Fruit fly (Drosophila melanogaster): ENCODE measurements around the gene CG32264.

Gene CG32264

DNA sequence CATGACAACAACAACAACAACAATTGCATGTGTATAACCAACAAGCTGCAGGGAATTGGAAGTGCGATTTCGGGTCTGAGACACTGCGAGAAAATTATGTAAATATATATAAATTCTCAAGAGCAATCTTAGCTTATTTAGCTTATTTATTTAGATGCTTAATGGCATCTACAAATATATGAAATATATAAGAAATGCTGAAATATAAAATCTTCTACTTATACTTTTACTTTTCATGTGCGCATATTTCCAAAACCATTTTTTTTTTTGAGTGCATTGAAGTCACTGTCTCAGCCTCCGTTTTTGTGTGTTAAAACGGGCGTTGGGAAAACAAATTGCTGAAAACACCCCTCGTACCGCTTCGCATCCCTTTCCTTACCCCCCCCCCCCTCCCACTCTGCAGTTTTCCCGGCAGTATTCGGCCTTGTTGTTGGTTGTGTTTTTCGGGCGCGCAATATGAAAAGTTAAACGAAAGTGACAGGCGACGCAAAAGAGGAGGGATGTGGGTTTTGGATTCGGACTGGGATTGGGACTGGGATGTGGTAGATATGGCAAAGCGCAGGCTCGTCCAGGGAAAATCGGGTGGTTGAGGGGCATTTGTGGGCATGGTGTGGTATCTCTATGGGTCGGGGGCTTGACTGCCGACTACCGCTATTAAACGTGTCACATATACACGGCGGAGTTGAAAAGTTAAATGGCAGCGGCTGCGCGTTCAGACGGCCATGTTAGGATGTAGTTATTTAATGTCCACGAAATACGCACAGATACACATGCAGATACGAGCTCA is 49.1 kb upstream of the CG32264 start (continued):
- TF ChIP-seq Nf-YB (GFP tag; optimal IDR thresholded peaks at IDR 0.05) (peak; percentile 82), CG7357 (GFP tag; IDR thresholded peaks at IDR 0.05) (peak; percentile 35; the same call in 1 of the 3 replicates), CG10462 (GFP tag; optimal IDR thresholded peaks at IDR 0.05) (peak; percentile 10), CG16815 (GFP tag; optimal IDR thresholded peaks at IDR 0.05) (peak; percentile 55), CG15696 (tag; optimal IDR thresholded peaks at IDR 0.05) (peak; percentile 73), ftz-f1 (GFP tag; optimal IDR thresholded peaks at IDR 0.05) (no peak), CG13894 (tag; optimal IDR thresholded peaks at IDR 0.05) (peak; percentile 69), tin (GFP tag; optimal IDR thresholded peaks at IDR 0.05) (peak; percentile 33), CG10431 (GFP tag; optimal IDR thresholded peaks at IDR 0.05) (peak; percentile 13)

DNA sequence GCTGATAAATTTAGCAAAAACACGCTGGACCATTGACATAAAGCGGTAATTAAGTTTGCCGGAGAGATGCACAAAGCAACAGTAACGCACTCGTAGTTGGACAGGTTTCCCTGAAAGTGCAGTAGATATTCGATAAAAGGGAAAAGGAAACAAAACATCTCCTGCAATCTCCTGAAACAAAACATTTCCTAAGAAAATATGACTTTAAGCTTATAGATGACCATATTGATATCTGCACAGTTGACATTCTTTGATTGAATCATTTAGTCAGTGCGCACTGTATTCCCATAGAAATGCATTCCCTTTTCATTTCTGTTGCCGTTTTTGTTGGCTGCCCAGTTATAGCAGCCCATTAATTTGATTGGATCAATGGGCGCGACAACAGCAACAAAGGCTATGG is 46.6 kb upstream of the CG32264 start:
- TF ChIP-seq HLH4C (GFP tag; IDR thresholded peaks at IDR 0.05; ENCODE audit: partially characterized antibody): no peak
- TF ChIP-seq HLH54F (GFP tag; optimal IDR thresholded peaks at IDR 0.05): no peak
- no peak for TF ChIP-seq CG2875 (GFP tag; optimal IDR thresholded peaks at IDR 0.05)
- TF ChIP-seq CG15601 (tag; optimal IDR thresholded peaks at IDR 0.05): peak; percentile 56
- TF ChIP-seq Fer3 (tag; optimal IDR thresholded peaks at IDR 0.05): no peak
- TF ChIP-seq CG31365 (tag; optimal IDR thresholded peaks at IDR 0.05): no peak
- TF ChIP-seq CG7745 (tag; optimal IDR thresholded peaks at IDR 0.05): no peak
- no peak; the same call in 2 of the 3 replicates for TF ChIP-seq Mrtf (GFP tag; IDR thresholded peaks at IDR 0.05)
- no peak for TF ChIP-seq Eip74EF (GFP tag; optimal IDR thresholded peaks at IDR 0.05)
- TF ChIP-seq TFAM (GFP tag; optimal IDR thresholded peaks at IDR 0.05): no peak
- TF ChIP-seq CG2116 (GFP tag; optimal IDR thresholded peaks at IDR 0.05): no peak
- peak; percentile 62 for TF ChIP-seq gsb-n (tag; optimal IDR thresholded peaks at IDR 0.05)
- TF ChIP-seq CG34376 (GFP tag; optimal IDR thresholded peaks at IDR 0.05): no peak
- no peak for TF ChIP-seq CG10431 (GFP tag; optimal IDR thresholded peaks at IDR 0.05)
- peak; percentile 21 for TF ChIP-seq CG14710 (tag; optimal IDR thresholded peaks at IDR 0.05)
- no peak; the same call in 2 of the 3 replicates for TF ChIP-seq tgo (GFP tag; IDR thresholded peaks at IDR 0.05)
- TF ChIP-seq CG18262 (tag; optimal IDR thresholded peaks at IDR 0.05): peak; percentile 55
- TF ChIP-seq gem (tag; optimal IDR thresholded peaks at IDR 0.05): peak; percentile 74
- peak; percentile 69 for TF ChIP-seq ttk (GFP tag; IDR thresholded peaks at IDR 0.05)
- TF ChIP-seq Kr (GFP tag; optimal IDR thresholded peaks at IDR 0.05): no peak
- no peak for TF ChIP-seq pita (GFP tag; optimal IDR thresholded peaks at IDR 0.05)
- no peak for TF ChIP-seq CG3726 (GFP tag; IDR thresholded peaks at IDR 0.05)
- no peak for TF ChIP-seq CG12744 (GFP tag; optimal IDR thresholded peaks at IDR 0.05)
- no peak for TF ChIP-seq sna (GFP tag; IDR thresholded peaks at IDR 0.05; ENCODE audit: partially characterized antibody)
- TF ChIP-seq CG6813 (GFP tag; optimal IDR thresholded peaks at IDR 0.05): no peak
- TF ChIP-seq CG18764 (GFP tag; optimal IDR thresholded peaks at IDR 0.05): no peak
- TF ChIP-seq lola (GFP tag; optimal IDR thresholded peaks at IDR 0.05): peak in 1 of 3 experiments; percentile 67
- TF ChIP-seq CG3163 (GFP tag; optimal IDR thresholded peaks at IDR 0.05): no peak
- TF ChIP-seq CG1602 (GFP tag; optimal IDR thresholded peaks at IDR 0.05): peak; percentile 50
- TF ChIP-seq Lpt (GFP tag; optimal IDR thresholded peaks at IDR 0.05): no peak
- TF ChIP-seq BEAF-32 (GFP tag; optimal IDR thresholded peaks at IDR 0.05): no peak
- no peak; the same call in 1 of the 2 replicates for TF ChIP-seq dan (GFP tag; IDR thresholded peaks at IDR 0.05)
- peak; percentile 16 for TF ChIP-seq CG16815 (GFP tag; optimal IDR thresholded peaks at IDR 0.05)
- no peak for TF ChIP-seq bbx (GFP tag; IDR thresholded peaks at IDR 0.05; ENCODE audit: partially characterized antibody)
- TF ChIP-seq NC2α (GFP tag; optimal IDR thresholded peaks at IDR 0.05): no peak
- no peak for TF ChIP-seq scrt (GFP tag; optimal IDR thresholded peaks at IDR 0.05)
- no peak for TF ChIP-seq CG14441 (GFP tag; IDR thresholded peaks at IDR 0.05)
- TF ChIP-seq CG17361 (GFP tag; IDR thresholded peaks at IDR 0.05): peak; percentile 32; the same call in 1 of the 3 replicates
- no peak for TF ChIP-seq Hr39 (optimal IDR thresholded peaks at IDR 0.05)
- TF ChIP-seq CG6175 (GFP tag; IDR thresholded peaks at IDR 0.05): no peak
